Worm (Caenorhabditis elegans): ENCODE data around the gene pipp-4P.

DNA sequence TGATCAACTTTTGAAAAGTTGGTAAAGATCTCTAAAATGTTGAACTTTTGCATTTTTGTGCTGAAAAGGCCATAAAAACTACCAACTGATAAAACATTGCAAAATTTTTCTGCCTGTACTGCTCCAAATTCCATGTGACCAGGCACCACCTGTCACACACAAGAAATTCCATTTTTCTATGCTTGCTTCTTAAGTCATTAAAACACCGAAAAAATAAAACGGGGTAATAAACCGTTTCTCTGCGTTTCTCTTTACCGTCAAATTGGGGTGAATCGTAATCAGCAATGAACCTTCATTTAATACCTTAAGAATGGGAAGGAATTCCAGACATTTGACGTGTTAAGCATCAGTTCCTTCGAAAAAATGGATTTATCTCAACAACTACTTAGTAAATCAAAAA lies 51.1 kb downstream of the pipp-4P start:
- no peak for TF ChIP-seq lin-13 (GFP tag; optimal IDR thresholded peaks at IDR 0.05)
- TF ChIP-seq ztf-4 (tag; optimal IDR thresholded peaks at IDR 0.05): no peak

All from whole organism, L1 larva.